Worm (Caenorhabditis elegans) whole organism, midembryonic: Measurements from ENCODE around the gene C44C10.10.

ENCODE experiments used
- T22C8.4 ChIP-seq: fragments of 200-800 bp; sonication (Bioruptor generic); IDR thresholded peaks from 2 replicates; pipeline ENCODE4 v1.3.6; 2022; ENCODE audit warnings: missing genetic modification characterization, missing compliant biosample characterization
- cog-1 ChIP-seq: sonication (generic microtip); optimal IDR thresholded peaks from 2 replicates; lab custom pipeline; 2016; ENCODE audit warnings: missing genetic modification characterization, missing compliant biosample characterization
- flt-1 ChIP-seq: fragments of 200-800 bp; sonication (Bioruptor generic); IDR thresholded peaks from 2 replicates; pipeline ENCODE4 v1.3.6; 2022; ENCODE audit warnings: missing genetic modification characterization, missing compliant biosample characterization
- klf-2 ChIP-seq: fragments of 200-800 bp; sonication (Bioruptor generic); conservative IDR thresholded peaks from 2 replicates; pipeline ENCODE4 v1.3.6; 2022; ENCODE audit warnings: missing genetic modification reagents, missing genetic modification characterization, missing compliant biosample characterization
- ref-1 ChIP-seq: fragments of 200-800 bp; sonication (Bioruptor generic); conservative IDR thresholded peaks from 2 replicates; pipeline ENCODE4 v1.3.6; 2022; ENCODE audit warnings: missing genetic modification reagents, missing genetic modification characterization, missing compliant biosample characterization
- tab-1 ChIP-seq: fragments of 200-800 bp; sonication (Bioruptor generic); IDR thresholded peaks from 2 replicates; pipeline ENCODE4 v1.3.6; 2022; ENCODE audit warnings: missing genetic modification characterization, missing compliant biosample characterization
- ztf-23 ChIP-seq: fragments of 200-800 bp; sonication (Bioruptor generic); IDR thresholded peaks from 2 replicates; pipeline ENCODE4 v1.3.6; 2022; ENCODE audit warnings: missing genetic modification reagents, missing genetic modification characterization, missing compliant biosample characterization
- ztf-29 ChIP-seq: fragments of 200-800 bp; sonication (Bioruptor generic); IDR thresholded peaks from 2 replicates; pipeline ENCODE4 v1.3.6; 2022; ENCODE audit warnings: missing genetic modification reagents, missing genetic modification characterization, missing compliant biosample characterization

- TF ChIP-seq flt-1 (GFP tag; lab: Robert Waterston, UW) (no peak), klf-2 (no peak), T22C8.4 (GFP tag; lab: Robert Waterston, UW) (no peak), ref-1 (GFP tag; lab: Robert Waterston, UW) (no peak), ztf-29 (GFP tag; lab: Robert Waterston, UW) (no peak), ztf-23 (GFP tag; lab: Robert Waterston, UW) (no peak), tab-1 (GFP tag; lab: Robert Waterston, UW) (no peak), cog-1 (tag; lab: Kevin White, UChicago) (no peak)
These were observed 24.5 kb upstream of the C44C10.10 start for ce11 chrX:11665522-11666017.
